Fruit fly (Drosophila melanogaster) Kc167 (cell line): ENCODE data around the gene CG13895.

Experiments used
- Myc ChIP-seq: fragments of >200 bp; optimal IDR thresholded peaks from 2 replicates; lab custom pipeline; 2017; ENCODE audit warnings: missing external identifiers
- Sin3A ChIP-seq: fragments of >200 bp; optimal IDR thresholded peaks from 2 replicates; lab custom pipeline; 2018; ENCODE audit warnings: missing external identifiers
- h ChIP-seq: fragments of >200 bp; optimal IDR thresholded peaks from 3 replicates; lab custom pipeline; 2018; ENCODE audit warnings: missing external identifiers
- insv ChIP-seq: fragments of >200 bp; optimal IDR thresholded peaks from 3 replicates; lab custom pipeline; 2018; ENCODE audit warnings: missing external identifiers
- psq ChIP-seq: fragments of >200 bp; optimal IDR thresholded peaks from 2 replicates; lab custom pipeline; 2017; ENCODE audit warnings: missing external identifiers
- ttk ChIP-seq: sonication (Bioruptor generic); optimal IDR thresholded peaks from 2 replicates; lab custom pipeline; 2017; ENCODE audit warnings: missing external identifiers

The CG13895 gene

DNA sequence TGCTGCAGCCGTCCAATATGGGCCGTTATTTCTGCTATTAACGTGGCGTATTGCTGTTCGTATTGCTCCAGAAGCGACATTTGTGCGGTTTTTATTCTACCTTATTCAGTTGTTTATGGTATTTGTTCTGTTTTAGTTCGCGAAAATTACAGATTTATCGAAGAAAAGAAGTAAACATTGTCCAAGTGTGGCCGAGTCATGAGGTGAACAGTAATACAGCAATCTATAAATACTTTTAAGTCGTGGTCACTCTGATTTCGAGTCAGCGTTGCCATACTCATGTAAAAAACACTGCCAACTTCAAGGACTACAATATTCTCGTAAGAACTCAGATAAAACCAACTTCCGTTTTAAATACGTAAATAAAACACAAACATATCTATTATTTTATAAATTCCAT is 15.3 kb downstream of the CG13895 start, which contains the start of gene Vti1a:
TSS of gene Vti1a (minus strand) at position 221 of the 400 bp plus-strand sequence.
- TF ChIP-seq insv (lab: Kevin White, UChicago) (no peak), ttk (lab: Kevin White, UChicago) (no peak), Myc (lab: Kevin White, UChicago) (no peak), h (lab: Kevin White, UChicago) (no peak), psq (lab: Kevin White, UChicago) (no peak), Sin3A (lab: Kevin White, UChicago) (no peak)

DNA sequence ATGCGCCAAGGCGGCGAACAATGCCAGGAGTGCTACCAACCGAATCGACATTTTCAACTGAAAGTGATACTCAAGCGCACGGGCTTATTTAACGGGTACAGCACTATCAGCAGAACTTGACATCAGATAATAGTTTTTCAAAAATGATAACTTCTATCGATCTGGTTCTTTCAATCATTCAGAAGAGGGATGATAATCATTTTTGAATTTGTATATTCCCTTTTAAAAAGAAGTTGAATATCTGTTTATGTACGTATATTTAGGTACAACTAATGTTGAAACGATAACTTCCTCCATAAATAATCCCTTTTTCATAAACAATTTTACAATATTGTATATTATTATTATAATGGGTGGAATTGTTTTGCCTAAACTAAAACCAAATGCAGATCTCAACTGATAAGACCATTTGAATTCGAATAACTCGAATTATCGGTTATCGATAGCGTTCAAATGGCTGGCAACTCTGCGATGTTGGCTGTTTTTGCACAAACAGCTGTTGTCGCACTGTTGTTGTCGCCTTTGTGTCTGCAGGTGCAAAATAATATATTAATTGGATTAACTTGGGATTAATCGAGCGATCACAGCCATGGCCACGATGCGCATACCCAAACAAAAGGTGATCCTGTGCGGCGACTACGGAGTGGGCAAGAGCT is 17.8 kb downstream of the CG13895 start, which contains the start of the genes CG32483 and RabX6:
TSS of gene CG32483 (minus strand) at position 51 of the 656 bp plus-strand sequence.
TSS of gene RabX6 (plus strand) at position 487 of the 656 bp plus-strand sequence.
- no peak for TF ChIP-seq psq (lab: Kevin White, UChicago)
- TF ChIP-seq ttk (lab: Kevin White, UChicago), result no peak
- TF ChIP-seq h (lab: Kevin White, UChicago), result no peak
- no peak for TF ChIP-seq Myc (lab: Kevin White, UChicago)
- TF ChIP-seq Sin3A (lab: Kevin White, UChicago), result no peak
- no peak for TF ChIP-seq insv (lab: Kevin White, UChicago)

DNA sequence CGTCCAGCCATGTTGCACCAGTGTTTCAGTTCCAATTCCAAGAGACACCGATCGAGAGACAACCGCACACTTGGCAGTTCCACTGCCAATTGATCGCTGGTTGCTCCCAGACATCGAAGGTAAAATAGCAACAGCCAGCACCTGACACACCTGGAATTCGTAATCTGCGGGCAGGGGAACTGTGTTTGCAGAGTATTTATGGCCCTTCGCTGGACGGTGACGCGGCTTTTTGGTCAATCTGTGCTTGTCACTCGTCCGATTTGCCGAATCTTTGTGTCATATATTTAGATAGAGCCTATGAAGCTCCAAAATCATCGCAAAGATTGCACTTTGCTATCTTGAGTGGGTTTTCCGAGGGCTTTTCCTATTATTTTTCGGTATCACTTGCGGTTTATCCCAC is 20.1 kb downstream of the CG13895 start, which contains the start of gene hiro:
TSS of gene hiro (minus strand) at position 101 of the 400 bp plus-strand sequence.
- TF ChIP-seq psq (lab: Kevin White, UChicago), result no peak
- TF ChIP-seq insv (lab: Kevin White, UChicago), result no peak
- TF ChIP-seq Myc (lab: Kevin White, UChicago), result no peak
- no peak for TF ChIP-seq h (lab: Kevin White, UChicago)
- TF ChIP-seq ttk (lab: Kevin White, UChicago), result no peak
- TF ChIP-seq Sin3A (lab: Kevin White, UChicago), result no peak

DNA sequence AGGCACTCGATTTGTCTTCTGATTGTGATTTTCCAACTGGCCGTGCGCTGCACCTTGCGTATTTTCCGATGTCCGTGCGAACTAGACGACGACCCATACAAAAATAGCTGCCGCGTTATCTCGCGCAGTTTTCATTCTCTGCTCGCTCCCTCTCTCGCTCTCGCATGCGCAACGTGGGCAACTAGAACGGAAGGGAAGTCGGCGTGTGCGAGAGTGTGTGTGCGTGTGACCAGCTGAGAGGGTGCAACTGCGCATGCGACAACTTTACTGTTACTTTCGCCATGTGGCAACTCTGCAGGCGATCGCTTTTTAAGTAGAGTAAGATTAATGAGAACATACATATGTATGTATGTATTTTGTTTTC is 22.6 kb downstream of the CG13895 start, which contains the start of gene ebd1:
TSS of gene ebd1 (minus strand) at position 109 of the 364 bp plus-strand sequence.
- no peak for TF ChIP-seq Sin3A (lab: Kevin White, UChicago)
- TF ChIP-seq h (lab: Kevin White, UChicago), result no peak
- TF ChIP-seq psq (lab: Kevin White, UChicago), result no peak
- no peak for TF ChIP-seq ttk (lab: Kevin White, UChicago)
- TF ChIP-seq insv (lab: Kevin White, UChicago), result no peak
- TF ChIP-seq Myc (lab: Kevin White, UChicago), result no peak

DNA sequence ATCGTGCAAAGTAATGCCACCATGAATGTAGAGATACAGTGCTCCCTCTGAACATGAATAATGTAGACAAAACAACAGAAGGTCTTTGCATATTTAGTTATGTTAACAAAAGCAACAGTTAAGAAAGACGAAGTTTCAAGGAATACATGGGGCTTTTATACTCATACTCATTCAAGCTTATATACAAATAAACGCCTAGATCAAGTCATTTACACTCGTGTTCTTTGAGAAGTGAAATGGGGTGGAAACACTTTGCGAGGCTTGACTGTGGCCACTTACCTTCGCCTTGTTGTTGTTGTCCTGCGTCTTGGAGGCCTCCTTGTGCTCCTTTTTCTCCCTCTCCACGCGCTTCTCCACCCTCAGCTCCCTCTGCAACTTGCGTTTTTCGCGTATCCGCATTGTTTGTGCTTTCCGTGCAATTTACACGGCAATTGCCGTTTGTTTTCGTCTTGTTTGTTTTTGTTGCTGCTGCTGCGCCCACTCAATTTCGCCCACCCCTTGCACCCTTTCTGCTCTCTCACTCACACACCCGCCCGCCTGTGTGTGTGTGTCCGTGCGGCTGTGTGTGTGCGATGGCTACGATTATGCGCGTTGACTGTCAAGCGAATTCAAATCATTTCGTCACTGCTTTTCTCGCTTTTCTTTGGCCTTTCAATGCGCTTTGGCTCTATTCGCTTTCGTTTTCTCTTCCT is 23.1 kb downstream of the CG13895 start:
- TF ChIP-seq psq (lab: Kevin White, UChicago) (no peak), Myc (lab: Kevin White, UChicago) (no peak), h (lab: Kevin White, UChicago) (no peak), Sin3A (lab: Kevin White, UChicago) (no peak), ttk (lab: Kevin White, UChicago) (no peak), insv (lab: Kevin White, UChicago) (no peak)

DNA sequence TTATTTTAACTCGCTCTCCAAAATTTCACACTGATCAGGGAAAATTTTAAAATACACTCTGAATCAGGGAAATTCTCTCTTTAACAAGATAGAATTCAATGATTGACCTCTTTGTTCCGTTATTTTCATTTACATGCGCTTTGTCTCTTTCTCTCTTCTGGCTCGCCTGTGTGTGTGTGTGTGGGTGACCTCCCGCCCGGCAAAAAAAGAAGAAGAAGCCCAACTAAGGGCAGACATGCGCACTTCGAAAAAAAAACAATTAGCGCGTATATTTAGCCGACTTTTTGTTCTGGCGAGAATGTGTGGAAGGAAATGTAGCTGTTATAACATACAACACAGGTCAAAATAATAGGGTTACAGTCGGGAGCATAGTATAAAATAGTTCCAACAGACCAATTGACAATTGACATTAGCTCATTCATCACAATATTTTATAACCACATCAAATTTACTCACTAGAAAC is 25.6 kb downstream of the CG13895 start, which contains the start of gene CG3386:
TSS of gene CG3386 (minus strand) at position 51 of the 463 bp plus-strand sequence.
- no peak for TF ChIP-seq Myc (lab: Kevin White, UChicago)

DNA sequence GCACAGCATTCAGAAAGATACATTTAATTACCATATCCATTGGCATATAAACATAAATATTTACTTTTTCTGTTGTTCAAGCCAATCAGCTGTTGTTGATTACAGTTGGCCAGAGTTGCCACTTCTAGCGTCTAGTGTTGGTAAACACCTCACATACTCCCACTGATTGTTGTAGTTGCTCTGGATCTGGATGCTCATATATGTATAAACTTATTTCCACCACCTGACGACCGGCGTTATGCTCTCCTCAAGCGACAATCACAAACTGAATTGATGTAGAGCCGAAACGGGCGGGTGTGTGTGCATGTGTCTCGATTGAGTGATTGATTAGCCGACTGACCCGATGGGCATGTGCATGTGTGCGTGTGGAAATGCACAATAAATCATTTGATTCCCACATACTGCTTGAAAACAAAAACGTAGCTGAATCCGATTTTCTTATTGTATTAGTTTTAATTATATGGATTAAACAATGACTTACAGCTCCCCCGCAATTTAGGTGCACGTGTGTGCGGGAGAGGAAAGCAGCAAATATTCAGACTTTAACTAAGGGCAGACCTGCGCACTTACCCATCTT is 26.1 kb downstream of the CG13895 start:
- no peak for TF ChIP-seq psq (lab: Kevin White, UChicago)
- no peak for TF ChIP-seq ttk (lab: Kevin White, UChicago)
- no peak for TF ChIP-seq Myc (lab: Kevin White, UChicago)

DNA sequence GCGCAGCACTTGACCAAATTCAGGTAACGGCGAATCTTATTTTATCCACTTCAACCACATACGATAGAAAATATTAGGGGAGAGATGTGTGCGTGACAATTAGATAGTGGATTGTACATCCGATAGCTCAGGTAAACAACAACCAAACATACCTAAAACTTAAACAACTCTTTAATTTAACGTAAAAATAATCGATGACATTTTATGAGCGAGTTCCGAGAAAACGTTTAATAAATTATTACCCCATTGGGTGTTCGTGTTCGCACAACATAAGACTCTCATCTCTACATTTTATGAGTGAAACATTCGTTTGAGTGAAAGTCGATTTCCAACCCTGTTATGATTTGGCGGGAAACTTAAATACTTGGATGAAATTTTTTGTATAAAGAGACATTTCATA is 27.7 kb downstream of the CG13895 start, which contains the start of gene CG17129:
TSS of gene CG17129 (minus strand) at position 69 of the 400 bp plus-strand sequence.
- TF ChIP-seq psq (lab: Kevin White, UChicago) (no peak), Sin3A (lab: Kevin White, UChicago) (no peak), ttk (lab: Kevin White, UChicago) (no peak), Myc (lab: Kevin White, UChicago) (no peak), h (lab: Kevin White, UChicago) (no peak), insv (lab: Kevin White, UChicago) (no peak)

DNA sequence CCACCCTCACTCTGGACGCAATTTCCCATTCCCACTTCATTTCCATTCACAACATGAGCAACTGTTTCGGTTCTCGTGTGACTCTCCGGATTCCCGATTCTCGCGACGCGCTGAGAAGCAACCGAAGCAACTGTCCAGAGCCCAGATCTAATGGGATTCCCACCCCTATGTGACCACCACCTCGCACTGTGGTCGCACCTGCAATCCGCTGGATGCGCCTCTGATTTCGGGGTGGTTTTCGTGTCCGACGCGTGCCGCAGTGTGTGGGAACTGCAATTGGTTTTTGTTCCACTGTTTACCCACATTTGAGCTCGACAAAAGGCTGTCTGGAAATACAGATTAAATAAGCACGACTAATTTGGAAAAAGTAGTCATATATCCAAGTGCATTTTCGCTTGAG is 32.1 kb downstream of the CG13895 start:
- no peak for TF ChIP-seq ttk (lab: Kevin White, UChicago)
- TF ChIP-seq h (lab: Kevin White, UChicago), result no peak
- no peak for TF ChIP-seq psq (lab: Kevin White, UChicago)
- TF ChIP-seq Myc (lab: Kevin White, UChicago), result no peak
- no peak for TF ChIP-seq Sin3A (lab: Kevin White, UChicago)
- no peak for TF ChIP-seq insv (lab: Kevin White, UChicago)

DNA sequence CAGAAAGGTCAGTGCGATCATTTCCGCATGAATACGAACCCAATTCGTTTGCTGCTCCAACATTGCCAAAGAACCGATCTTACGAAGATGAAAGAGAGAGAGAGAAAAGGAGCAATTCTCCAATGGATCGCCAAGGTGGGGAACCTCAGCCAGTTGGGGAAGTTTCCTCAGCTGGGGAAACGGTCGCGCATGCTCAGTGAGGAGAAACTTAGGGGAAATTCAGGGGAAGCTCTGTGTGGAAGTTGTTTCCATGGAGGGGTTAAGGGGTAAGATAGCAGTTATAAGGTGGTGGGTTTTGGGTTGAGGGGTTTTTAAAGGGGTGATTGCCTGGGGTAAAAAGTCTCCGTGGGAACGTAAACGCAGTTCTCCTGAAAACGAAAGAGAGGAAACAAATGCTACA is 34.7 kb downstream of the CG13895 start:
- TF ChIP-seq insv (lab: Kevin White, UChicago) (no peak), ttk (lab: Kevin White, UChicago) (no peak), psq (lab: Kevin White, UChicago) (no peak), h (lab: Kevin White, UChicago) (no peak), Sin3A (lab: Kevin White, UChicago) (no peak), Myc (lab: Kevin White, UChicago) (no peak)

DNA sequence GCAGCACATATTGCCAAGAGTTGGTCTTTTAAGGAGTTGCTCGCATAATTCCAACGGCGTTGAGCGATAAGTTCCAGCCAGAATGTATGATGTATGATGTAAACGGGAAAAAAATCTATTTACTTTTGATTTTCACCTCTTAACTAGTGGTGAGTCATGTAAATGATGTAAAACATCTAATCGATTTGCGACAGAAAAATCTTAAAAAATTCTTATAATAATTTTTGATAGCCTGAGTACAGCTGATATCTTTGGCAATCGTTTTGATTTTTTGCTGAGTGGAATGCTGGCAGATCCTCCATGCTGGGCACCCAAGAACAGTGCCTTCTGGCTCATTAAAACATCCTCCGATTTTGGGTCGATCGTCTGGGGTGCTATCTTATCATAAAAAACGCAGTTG is 41.5 kb downstream of the CG13895 start:
- no peak for TF ChIP-seq ttk (lab: Kevin White, UChicago)
- TF ChIP-seq psq (lab: Kevin White, UChicago), result no peak
- no peak for TF ChIP-seq Sin3A (lab: Kevin White, UChicago)
- TF ChIP-seq insv (lab: Kevin White, UChicago), result no peak
- TF ChIP-seq h (lab: Kevin White, UChicago), result no peak
- no peak for TF ChIP-seq Myc (lab: Kevin White, UChicago)
